Worm (Caenorhabditis elegans) whole organism, midembryonic: Measurements from ENCODE around the gene arp-11.

Experiments used
- T22C8.4 ChIP-seq: fragments of 200-800 bp; sonication (Bioruptor generic); IDR thresholded peaks from 2 replicates; pipeline ENCODE4 v1.3.6; 2022; ENCODE audit warnings: missing genetic modification characterization, missing compliant biosample characterization
- cog-1 ChIP-seq: sonication (generic microtip); optimal IDR thresholded peaks from 2 replicates; lab custom pipeline; 2016; ENCODE audit warnings: missing genetic modification characterization, missing compliant biosample characterization
- flt-1 ChIP-seq: fragments of 200-800 bp; sonication (Bioruptor generic); IDR thresholded peaks from 2 replicates; pipeline ENCODE4 v1.3.6; 2022; ENCODE audit warnings: missing genetic modification characterization, missing compliant biosample characterization
- klf-2 ChIP-seq: fragments of 200-800 bp; sonication (Bioruptor generic); conservative IDR thresholded peaks from 2 replicates; pipeline ENCODE4 v1.3.6; 2022; ENCODE audit warnings: missing genetic modification reagents, missing genetic modification characterization, missing compliant biosample characterization
- med-1 ChIP-seq: sonication (generic microtip); optimal IDR thresholded peaks from 2 replicates; lab custom pipeline; 2017; ENCODE audit warnings: missing genetic modification characterization, mild to moderate bottlenecking, missing compliant biosample characterization, antibody characterized with exemption, missing genetic modification reagents; ENCODE audit not compliant: insufficient read depth
- ztf-23 ChIP-seq: fragments of 200-800 bp; sonication (Bioruptor generic); IDR thresholded peaks from 2 replicates; pipeline ENCODE4 v1.3.6; 2022; ENCODE audit warnings: missing genetic modification reagents, missing genetic modification characterization, missing compliant biosample characterization
- ztf-29 ChIP-seq: fragments of 200-800 bp; sonication (Bioruptor generic); IDR thresholded peaks from 2 replicates; pipeline ENCODE4 v1.3.6; 2022; ENCODE audit warnings: missing genetic modification reagents, missing genetic modification characterization, missing compliant biosample characterization

- TF ChIP-seq flt-1 (GFP tag; lab: Robert Waterston, UW): no peak
- no peak for TF ChIP-seq med-1 (GFP tag; lab: Kevin White, UChicago)
- no peak for TF ChIP-seq ztf-29 (GFP tag; lab: Robert Waterston, UW)
- no peak for TF ChIP-seq ztf-23
- TF ChIP-seq cog-1 (tag; lab: Kevin White, UChicago): no peak
- TF ChIP-seq klf-2 (GFP tag; lab: Robert Waterston, UW): no peak
- TF ChIP-seq T22C8.4 (GFP tag; lab: Robert Waterston, UW): no peak
Observed at ce11 chrIV:7943272-7943671, 41.2 kb upstream of the arp-11 start.
